Worm (Caenorhabditis elegans) whole organism, L4 larva: Measurements from ENCODE around the gene F43C11.1.

Source experiments
- F37D6.2 ChIP-seq: sonication (generic microtip); optimal IDR thresholded peaks from 2 replicates; lab custom pipeline; 2016; ENCODE audit warnings: mild to moderate bottlenecking, missing genetic modification characterization, missing compliant biosample characterization
- F44E2.7 ChIP-seq: fragments of 200-800 bp; sonication (Bioruptor generic); IDR thresholded peaks from 2 replicates; pipeline ENCODE4 v2.1.2; 2022; ENCODE audit warnings: missing genetic modification characterization, missing compliant biosample characterization
- F49E8.2 ChIP-seq: sonication (generic microtip); optimal IDR thresholded peaks from 2 replicates; lab custom pipeline; 2016; ENCODE audit warnings: missing compliant biosample characterization, mild to moderate bottlenecking, missing genetic modification characterization, borderline replicate concordance
- R02D3.7 ChIP-seq: fragments of 150-350 bp; sonication (generic microtip); optimal IDR thresholded peaks from 3 replicates; lab custom pipeline; 2014; ENCODE audit warnings: missing biosample characterization, missing genetic modification characterization
- Y48G9A.11 ChIP-seq: fragments of 200-800 bp; sonication (Bioruptor generic); IDR thresholded peaks from 2 replicates; pipeline ENCODE4 v1.3.6; 2022; ENCODE audit warnings: missing genetic modification reagents, missing genetic modification characterization, missing compliant biosample characterization
- Y5F2A.4 ChIP-seq: fragments of 200-800 bp; sonication (Bioruptor generic); optimal IDR thresholded peaks from 2 replicates; lab custom pipeline; 2018; ENCODE audit warnings: mild to moderate bottlenecking, missing genetic modification characterization, missing compliant biosample characterization
- aha-1 ChIP-seq: fragments of 150-350 bp; peaks from one replicate; lab custom pipeline; 2014; ENCODE audit warnings: missing biosample characterization, missing genetic modification characterization
- aly-2 ChIP-seq: sonication (generic microtip); optimal IDR thresholded peaks from 2 replicates; lab custom pipeline; 2018; ENCODE audit warnings: missing biosample characterization, missing genetic modification characterization
- ama-1 ChIP-seq: fragments of 150-350 bp; optimal IDR thresholded peaks from 2 replicates; lab custom pipeline; 2014; ENCODE audit warnings: inconsistent platforms, mixed read lengths
- ceh-82 ChIP-seq: sonication (generic microtip); optimal IDR thresholded peaks from 2 replicates; lab custom pipeline; 2017; ENCODE audit warnings: missing biosample characterization, missing genetic modification characterization
- daf-12 ChIP-seq: fragments of 150-350 bp; optimal IDR thresholded peaks from 2 replicates; lab custom pipeline; 2014; ENCODE audit warnings: missing biosample characterization, missing genetic modification reagents, missing genetic modification characterization
- daf-16 ChIP-seq, 3 experiments: sonication (generic microtip); optimal IDR thresholded peaks; 2 replicates each; lab custom pipeline; 2016 to 2017; ENCODE audit warnings: missing genetic modification characterization in 3 of 3, missing genetic modification reagents in 3 of 3, mild to moderate bottlenecking in 2 of 3, missing compliant biosample characterization in 2 of 3, missing biosample characterization in 1 of 3, moderate library complexity in 1 of 3
- dmd-8 ChIP-seq: fragments of 200-800 bp; sonication (Bioruptor generic); IDR thresholded peaks from 2 replicates; pipeline ENCODE4 v1.3.6; 2022; ENCODE audit warnings: missing genetic modification characterization, missing compliant biosample characterization
- dmd-9 ChIP-seq: fragments of 200-800 bp; sonication (Bioruptor generic); IDR thresholded peaks from 2 replicates; pipeline ENCODE4 v1.3.6; 2022; ENCODE audit warnings: missing genetic modification reagents, missing genetic modification characterization, missing compliant biosample characterization
- dpl-1 ChIP-seq: fragments of 150-350 bp; optimal IDR thresholded peaks from 2 replicates; lab custom pipeline; 2014; ENCODE audit warnings: missing biosample characterization, missing genetic modification reagents, missing genetic modification characterization
- dve-1 ChIP-seq: sonication (generic microtip); optimal IDR thresholded peaks from 2 replicates; lab custom pipeline; 2017; ENCODE audit warnings: antibody characterized with exemption, mild to moderate bottlenecking, missing genetic modification characterization, missing compliant biosample characterization; ENCODE audit not compliant: insufficient read depth
- egl-27 ChIP-seq: sonication (generic microtip); optimal IDR thresholded peaks from 3 replicates; lab custom pipeline; 2017; ENCODE audit warnings: missing biosample characterization, missing genetic modification reagents, missing genetic modification characterization
- fkh-10 ChIP-seq: fragments of 150-350 bp; optimal IDR thresholded peaks from 2 replicates; lab custom pipeline; 2014; ENCODE audit warnings: missing biosample characterization, missing genetic modification reagents, missing genetic modification characterization
- hlh-30 ChIP-seq: sonication (generic microtip); optimal IDR thresholded peaks from 2 replicates; lab custom pipeline; 2017; ENCODE audit warnings: antibody characterized with exemption, mild to moderate bottlenecking, missing genetic modification characterization, missing compliant biosample characterization; ENCODE audit not compliant: insufficient read depth
- hmg-1.1 ChIP-seq: fragments of 200-800 bp; sonication (Bioruptor generic); IDR thresholded peaks from 2 replicates; pipeline ENCODE4 v1.3.6; 2022; ENCODE audit warnings: missing genetic modification reagents, missing genetic modification characterization, missing compliant biosample characterization
- jun-1 ChIP-seq: fragments of 150-350 bp; optimal IDR thresholded peaks from 2 replicates; lab custom pipeline; 2014; ENCODE audit warnings: missing biosample characterization, missing genetic modification reagents, missing genetic modification characterization
- lin-1 ChIP-seq: fragments of 200-800 bp; sonication (Bioruptor generic); IDR thresholded peaks from 2 replicates; pipeline ENCODE4 v1.3.6; 2022; ENCODE audit warnings: missing genetic modification reagents, missing genetic modification characterization, missing compliant biosample characterization
- lin-13 ChIP-seq: fragments of 150-350 bp; optimal IDR thresholded peaks from 2 replicates; lab custom pipeline; 2014; ENCODE audit warnings: missing biosample characterization, missing genetic modification reagents, missing genetic modification characterization
- lin-38 ChIP-seq: fragments of 200-800 bp; sonication (Bioruptor generic); IDR thresholded peaks from 2 replicates; pipeline ENCODE4 v1.3.6; 2022; ENCODE audit warnings: missing genetic modification reagents, missing genetic modification characterization, missing compliant biosample characterization
- lir-3 ChIP-seq: sonication (generic microtip); optimal IDR thresholded peaks from 2 replicates; lab custom pipeline; 2016; ENCODE audit warnings: mild to moderate bottlenecking, missing genetic modification characterization, missing compliant biosample characterization
- lsy-2 ChIP-seq, 2 experiments: fragments of 150-350 bp in 1 of 2; sonication (generic microtip) in 1 of 2; optimal IDR thresholded peaks; 2 replicates each; lab custom pipeline; 2014 to 2017; ENCODE audit warnings: missing biosample characterization in 2 of 2, missing genetic modification characterization in 2 of 2
- madf-5 ChIP-seq, 2 experiments: fragments of 200-800 bp; sonication (Bioruptor generic); IDR thresholded peaks; 2 replicates each; pipeline ENCODE4 v1.3.6; 2022; ENCODE audit warnings: missing compliant biosample characterization in 2 of 2, missing genetic modification characterization in 2 of 2
- madf-9 ChIP-seq: fragments of 200-800 bp; sonication (Bioruptor generic); conservative IDR thresholded peaks from 2 replicates; pipeline ENCODE4 v1.3.6; 2022; ENCODE audit warnings: missing genetic modification reagents, missing genetic modification characterization, missing compliant biosample characterization
- mdt-29 ChIP-seq: fragments of 200-800 bp; sonication (Bioruptor generic); IDR thresholded peaks from 2 replicates; pipeline ENCODE4 v1.3.6; 2022; ENCODE audit warnings: missing genetic modification reagents, missing genetic modification characterization, missing compliant biosample characterization
- mes-2 ChIP-seq: sonication (generic microtip); optimal IDR thresholded peaks from 2 replicates; lab custom pipeline; 2016; ENCODE audit warnings: missing genotype, mild to moderate bottlenecking, missing genetic modification characterization, missing compliant biosample characterization; ENCODE audit not compliant: poor library complexity, severe bottlenecking
- mxl-3 ChIP-seq: fragments of 200-800 bp; sonication (Bioruptor generic); optimal IDR thresholded peaks from 2 replicates; lab custom pipeline; 2018; ENCODE audit warnings: mild to moderate bottlenecking, missing genetic modification characterization, missing compliant biosample characterization
- nhr-237 ChIP-seq: sonication (generic microtip); optimal IDR thresholded peaks from 2 replicates; lab custom pipeline; 2017; ENCODE audit warnings: missing biosample characterization, missing genetic modification characterization
- nhr-25 ChIP-seq: sonication (generic microtip); optimal IDR thresholded peaks from 2 replicates; lab custom pipeline; 2017; ENCODE audit warnings: missing genetic modification characterization, mild to moderate bottlenecking, missing compliant biosample characterization, antibody characterized with exemption, moderate library complexity, borderline replicate concordance; ENCODE audit not compliant: insufficient read depth
- nhr-28 ChIP-seq: fragments of 150-350 bp; optimal IDR thresholded peaks from 2 replicates; lab custom pipeline; 2014; ENCODE audit warnings: missing biosample characterization, missing genetic modification characterization
- nhr-42 ChIP-seq: fragments of 200-800 bp; sonication (Bioruptor generic); IDR thresholded peaks from 2 replicates; pipeline ENCODE4 v1.3.6; 2022; ENCODE audit warnings: missing genetic modification characterization, missing compliant biosample characterization
- pha-4 ChIP-seq, 2 experiments: fragments of 150-350 bp in 1 of 2; fragments of 200-800 bp in 1 of 2; sonication (Bioruptor generic) in 1 of 2; IDR thresholded peaks in 1 of 2; optimal IDR thresholded peaks in 1 of 2; 2 replicates each; pipeline versions ENCODE4 v1.3.6 to Lab custom; 2014 to 2022; ENCODE audit warnings: missing genetic modification characterization in 2 of 2, missing genetic modification reagents in 2 of 2, missing biosample characterization in 1 of 2, missing compliant biosample characterization in 1 of 2
- php-3 ChIP-seq: fragments of 200-800 bp; sonication (Bioruptor generic); IDR thresholded peaks from 2 replicates; pipeline ENCODE4 v1.3.6; 2022; ENCODE audit warnings: missing genetic modification reagents, missing genetic modification characterization, missing compliant biosample characterization
- pqm-1 ChIP-seq: sonication (generic microtip); optimal IDR thresholded peaks from 2 replicates; lab custom pipeline; 2017; ENCODE audit warnings: missing biosample characterization, missing genetic modification characterization
- rbr-2 ChIP-seq: sonication (generic microtip); optimal IDR thresholded peaks from 2 replicates; lab custom pipeline; 2016; ENCODE audit warnings: missing genotype, missing genetic modification characterization, missing compliant biosample characterization
- saeg-2 ChIP-seq: fragments of 200-800 bp; sonication (Bioruptor generic); IDR thresholded peaks from 2 replicates; pipeline ENCODE4 v1.3.6; 2022; ENCODE audit warnings: missing genetic modification reagents, missing genetic modification characterization, missing compliant biosample characterization
- sdz-12 ChIP-seq: fragments of 200-800 bp; sonication (Bioruptor generic); optimal IDR thresholded peaks from 2 replicates; lab custom pipeline; 2018; ENCODE audit warnings: mild to moderate bottlenecking, missing genetic modification characterization, missing compliant biosample characterization
- spr-1 ChIP-seq: sonication (generic microtip); optimal IDR thresholded peaks from 2 replicates; lab custom pipeline; 2016; ENCODE audit warnings: mild to moderate bottlenecking, missing genetic modification characterization, missing compliant biosample characterization
- spr-3 ChIP-seq: fragments of 200-800 bp; sonication (Bioruptor generic); optimal IDR thresholded peaks from 2 replicates; lab custom pipeline; 2018; ENCODE audit warnings: mild to moderate bottlenecking, missing genetic modification characterization, missing compliant biosample characterization
- tag-97 ChIP-seq: fragments of 200-800 bp; sonication (Bioruptor generic); IDR thresholded peaks from 2 replicates; pipeline ENCODE4 v1.3.6; 2022; ENCODE audit warnings: missing genetic modification characterization, missing compliant biosample characterization
- unc-62 ChIP-seq, 3 experiments: fragments of 150-350 bp in 1 of 3; sonication (generic microtip); optimal IDR thresholded peaks in 2 of 3; peaks in 1 of 3; 1 replicate in 1 of 3; 2 replicates in 2 of 3; lab custom pipeline; 2014 to 2017; ENCODE audit warnings: missing biosample characterization in 3 of 3, missing genetic modification characterization in 3 of 3, missing genetic modification reagents in 3 of 3, missing genotype in 1 of 3
- vab-7 ChIP-seq: fragments of 200-800 bp; sonication (Bioruptor generic); IDR thresholded peaks from 2 replicates; pipeline ENCODE4 v1.3.6; 2022; ENCODE audit warnings: missing genetic modification reagents, missing genetic modification characterization, missing compliant biosample characterization
- zfp-3 ChIP-seq: fragments of 200-800 bp; sonication (Bioruptor generic); conservative IDR thresholded peaks from 2 replicates; pipeline ENCODE4 v1.3.6; 2022; ENCODE audit warnings: missing genetic modification reagents, missing genetic modification characterization, missing compliant biosample characterization

Gene F43C11.1

DNA sequence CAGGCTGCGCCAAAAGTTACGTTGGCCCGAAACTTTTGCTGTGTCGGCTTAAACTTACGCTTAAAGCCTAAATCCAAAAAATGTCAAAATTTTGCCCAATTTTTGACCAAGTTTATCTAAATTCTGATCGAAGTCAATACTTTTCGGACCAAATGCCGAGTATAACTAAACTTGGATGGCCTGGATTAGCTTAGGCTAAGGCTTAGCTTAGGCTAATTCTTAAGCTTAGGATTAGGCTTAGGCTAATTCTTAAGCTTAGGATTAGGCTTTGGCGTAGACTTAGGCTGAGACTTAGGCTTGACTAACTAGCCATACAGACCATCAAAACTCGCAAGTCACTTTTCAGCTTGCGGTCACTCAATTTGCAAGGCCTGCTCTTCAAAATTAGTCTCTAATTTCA lies 20.7 kb upstream of the F43C11.1 start:
- TF ChIP-seq pqm-1 (tag; lab: Kevin White, UChicago) (no peak), unc-62 (GFP tag; optimal IDR thresholded peaks at IDR 0.05 in 1 of 2; lab: Kevin White, UChicago) (peak in 1 of 2 experiments; percentile 19), unc-62 (tag; optimal IDR thresholded peaks at IDR 0.05; lab: Kevin White, UChicago) (no peak), dpl-1 (no peak), nhr-42 (GFP tag; lab: Robert Waterston, UW) (no peak), zfp-3 (GFP tag; lab: Robert Waterston, UW) (no peak), R02D3.7 (tag; lab: Kevin White, UChicago) (no peak), vab-7 (GFP tag; lab: Robert Waterston, UW) (no peak)

DNA sequence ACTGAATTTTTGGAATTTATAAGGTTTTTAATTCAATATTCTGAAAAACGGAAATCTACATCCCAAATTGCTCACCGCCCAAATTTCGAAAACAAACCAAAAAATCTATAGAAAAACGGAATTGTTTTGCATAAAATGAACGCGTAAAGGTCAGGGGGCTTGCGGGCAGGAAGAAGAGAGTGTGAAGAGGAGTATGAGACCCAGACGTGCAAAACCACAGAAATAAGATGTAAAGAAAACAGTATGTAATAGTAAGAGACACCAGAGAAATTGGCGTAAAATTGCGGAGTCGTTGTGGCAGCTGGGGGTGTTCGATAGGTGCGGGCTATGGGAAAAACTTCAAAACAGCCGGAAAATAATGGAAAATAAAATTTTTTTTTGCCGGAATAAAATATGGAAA lies 15.9 kb upstream of the F43C11.1 start:
- TF ChIP-seq F37D6.2 (tag; lab: Kevin White, UChicago) (no peak), spr-3 (GFP tag; lab: Kevin White, UChicago) (no peak), egl-27 (tag; lab: Kevin White, UChicago) (no peak), dmd-8 (GFP tag; lab: Robert Waterston, UW) (no peak), rbr-2 (tag; lab: Kevin White, UChicago) (no peak), pha-4 (GFP tag; IDR thresholded peaks at IDR 0.05; lab: Robert Waterston, UW) (no peak), pha-4 (tag; optimal IDR thresholded peaks at IDR 0.05; lab: Kevin White, UChicago) (no peak), spr-1 (no peak), aha-1 (tag; lab: Kevin White, UChicago) (peak; percentile 76), tag-97 (GFP tag; lab: Robert Waterston, UW) (no peak), lin-1 (GFP tag; lab: Robert Waterston, UW) (no peak), dmd-9 (no peak), daf-16 (GFP tag; optimal IDR thresholded peaks at IDR 0.05; lab: Kevin White, UChicago) (no peak), daf-16 (tag; optimal IDR thresholded peaks at IDR 0.05; lab: Kevin White, UChicago) (peak; percentile 17), ama-1 (lab: Kevin White, UChicago) (no peak), ceh-82 (tag; lab: Kevin White, UChicago) (no peak), hlh-30 (tag; lab: Kevin White, UChicago) (peak; percentile 22), madf-5 (GFP tag; IDR thresholded peaks at IDR 0.05; lab: Robert Waterston, UW) (no peak), jun-1 (tag; lab: Kevin White, UChicago) (no peak), vab-7 (GFP tag; lab: Robert Waterston, UW) (no peak), lin-38 (GFP tag; lab: Robert Waterston, UW) (no peak), mdt-29 (no peak), daf-12 (tag; lab: Kevin White, UChicago) (no peak), aly-2 (tag; lab: Kevin White, UChicago) (no peak), lir-3 (no peak), madf-9 (no peak), php-3 (GFP tag; lab: Robert Waterston, UW) (no peak), Y5F2A.4 (no peak), mxl-3 (GFP tag; lab: Kevin White, UChicago) (no peak), hmg-1.1 (GFP tag; lab: Robert Waterston, UW) (0 out of 2 replicates have a peak, but pooled peaks have one; percentile 23), nhr-237 (tag; lab: Kevin White, UChicago) (no peak), lin-13 (GFP tag; lab: Kevin White, UChicago) (no peak), lsy-2 (tag; optimal IDR thresholded peaks at IDR 0.05; lab: Kevin White, UChicago) (peak in 1 of 2 experiments; percentile 38), fkh-10 (GFP tag; lab: Kevin White, UChicago) (no peak), nhr-25 (tag; lab: Kevin White, UChicago) (no peak), nhr-28 (tag; lab: Kevin White, UChicago) (no peak), sdz-12 (GFP tag; lab: Kevin White, UChicago) (no peak), Y48G9A.11 (GFP tag; lab: Robert Waterston, UW) (no peak), F44E2.7 (no peak), nhr-42 (GFP tag; lab: Robert Waterston, UW) (no peak), pqm-1 (tag; lab: Kevin White, UChicago) (no peak), F49E8.2 (no peak), saeg-2 (GFP tag; lab: Robert Waterston, UW) (no peak), R02D3.7 (tag; lab: Kevin White, UChicago) (peak; percentile 23), dve-1 (tag; lab: Kevin White, UChicago) (no peak), mes-2 (tag; lab: Kevin White, UChicago) (peak; percentile 12)
